Fruit fly (Drosophila melanogaster) whole organism, larva: ENCODE results near the gene Sirup.

ENCODE experiments used
- noc ChIP-seq: fragments of 200-800 bp; sonication (Bioruptor generic); optimal IDR thresholded peaks from 3 replicates; lab custom pipeline; 2019; ENCODE audit warnings: missing biosample characterization, mild to moderate bottlenecking, missing genetic modification characterization, moderate library complexity

Sirup gene

DNA sequence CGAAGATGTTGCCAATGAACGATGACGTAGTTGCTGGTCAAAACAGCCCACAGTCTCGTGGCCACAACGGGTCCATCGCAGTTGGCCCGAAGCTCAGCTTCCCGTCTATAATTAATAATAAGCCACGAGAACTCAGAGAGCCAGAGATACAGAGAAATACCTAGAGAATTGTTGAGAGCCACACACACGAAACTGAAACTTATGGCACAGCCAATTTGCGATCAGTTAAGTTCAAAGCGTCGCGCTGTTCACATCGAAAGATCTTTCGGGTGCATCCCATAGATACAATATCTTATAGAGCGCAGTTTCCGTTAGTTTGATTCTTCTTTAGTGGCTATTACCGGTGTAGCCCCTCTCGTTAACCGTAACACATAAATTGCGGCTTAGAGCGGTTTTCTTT, 13.9 kb downstream of the Sirup start:
- no peak for TF ChIP-seq noc (tag; lab: Kevin White, UChicago)

- TF ChIP-seq noc (tag; lab: Kevin White, UChicago) = no peak
These were observed 25.7 kb downstream of the Sirup start for dm6 chr2L:8024325-8024724.

- no peak for TF ChIP-seq noc (tag; lab: Kevin White, UChicago)
These were observed 30.6 kb downstream of the Sirup start, which contains the start of gene baf for dm6 chr2L:8029160-8029852. Gene baf, plus strand, starts transcription at chr2L:8029462.

- TF ChIP-seq noc (tag; lab: Kevin White, UChicago) = no peak
These were observed 31.4 kb downstream of the Sirup start for dm6 chr2L:8030102-8030501.

DNA sequence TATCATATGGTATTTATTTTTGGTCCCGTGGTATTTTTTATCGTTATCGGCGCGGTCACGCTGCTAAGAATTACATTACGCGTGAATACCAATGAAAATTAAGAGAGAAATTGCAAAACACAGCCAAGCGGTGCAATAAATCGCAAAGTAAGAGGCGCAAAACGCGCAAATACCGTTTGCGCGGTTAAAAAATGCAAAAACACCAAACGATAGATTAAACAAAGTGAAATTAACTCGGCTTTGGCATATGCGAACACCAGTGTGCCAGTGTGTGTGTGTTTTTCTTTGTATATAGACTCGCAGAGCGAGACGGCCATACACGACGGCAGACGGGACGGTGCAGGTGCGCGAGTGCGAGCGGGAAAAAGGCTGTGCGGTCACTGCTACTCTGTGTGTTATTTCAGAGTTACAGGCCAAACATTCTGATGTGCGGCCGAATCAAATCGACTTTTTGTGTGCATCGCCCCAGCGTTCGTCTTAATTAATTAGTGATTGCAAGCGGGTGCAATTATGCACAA, 32.1 kb downstream of the Sirup start, which contains the start of gene Cka:
TSS of gene Cka (plus strand) at position 29 of the 518 bp plus-strand sequence.
- TF ChIP-seq noc (tag; lab: Kevin White, UChicago) = peak; percentile 11

- TF ChIP-seq noc (tag; lab: Kevin White, UChicago) = no peak
These were observed 32.9 kb downstream of the Sirup start for dm6 chr2L:8031588-8031987.

- TF ChIP-seq noc (tag; lab: Kevin White, UChicago) = no peak
These were observed 35.1 kb downstream of the Sirup start for dm6 chr2L:8033756-8034155.

- TF ChIP-seq noc (tag; lab: Kevin White, UChicago) = peak; percentile 47
These were observed 36.1 kb downstream of the Sirup start for dm6 chr2L:8034734-8035133.

DNA sequence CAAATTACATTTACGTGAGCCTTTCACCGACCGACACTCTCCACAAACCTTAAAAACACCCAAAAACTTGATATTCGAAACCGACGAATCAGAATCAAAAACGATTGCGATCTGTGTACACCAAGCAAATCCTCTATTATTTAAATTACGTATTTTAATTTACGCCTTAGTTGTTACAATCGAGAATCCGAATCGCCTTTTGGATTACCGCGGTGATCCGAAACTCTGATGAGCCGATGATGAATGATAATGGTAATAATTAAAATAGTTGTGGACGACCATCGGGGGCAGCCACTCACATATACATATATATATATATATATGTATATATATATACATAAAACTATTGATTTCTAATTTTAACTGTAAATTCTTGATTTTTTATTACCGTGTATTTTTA, 41.0 kb downstream of the Sirup start, which contains the start of gene CG7367:
TSS of gene CG7367 (minus strand) at position 101 of the 400 bp plus-strand sequence.
- TF ChIP-seq noc (tag; lab: Kevin White, UChicago) = no peak

DNA sequence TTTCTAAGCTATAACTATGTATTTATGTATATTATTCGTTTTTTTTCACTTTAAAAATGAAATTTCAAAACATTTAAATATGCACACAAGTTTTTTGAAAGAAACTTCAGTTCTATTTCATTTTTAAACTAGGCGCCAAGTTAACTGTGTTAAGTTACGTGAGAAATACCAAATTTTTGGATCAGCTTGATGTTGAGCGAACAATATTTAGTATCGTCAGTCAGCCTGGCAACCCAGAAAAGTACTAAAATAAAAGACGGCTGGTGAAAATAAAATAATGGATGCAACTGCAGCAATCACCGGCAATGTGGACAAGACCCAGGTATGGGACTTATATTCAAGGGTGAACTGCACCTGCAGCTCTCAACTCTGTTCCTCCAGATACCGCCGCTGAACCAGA, 42.2 kb downstream of the Sirup start, which contains the start of gene CCDC53:
TSS of gene CCDC53 (plus strand) at position 235 of the 400 bp plus-strand sequence.
- no peak for TF ChIP-seq noc (tag; lab: Kevin White, UChicago)

- TF ChIP-seq noc (tag; lab: Kevin White, UChicago) = no peak
These were observed 44.1 kb downstream of the Sirup start, which contains the start of gene RpL36A for dm6 chr2L:8042645-8043281. Gene RpL36A, minus strand, starts transcription at chr2L:8042909.

dm6 chr2L:8043282-8043668, 44.6 kb downstream of the Sirup start, which contains the start of gene Megf8:
Gene Megf8, plus strand, starts transcription at chr2L:8043471.
- no peak for TF ChIP-seq noc (tag; lab: Kevin White, UChicago)
